Worm (Caenorhabditis elegans) whole organism, L2 larva: ENCODE measurements around the gene tra-3.

Experiments
- aly-2 ChIP-seq: fragments of 150-350 bp; optimal IDR thresholded peaks from 2 replicates; lab custom pipeline; 2014; ENCODE audit warnings: missing biosample characterization, missing genetic modification characterization
- lin-39 ChIP-seq: fragments of 150-350 bp; optimal IDR thresholded peaks from 2 replicates; lab custom pipeline; 2014; ENCODE audit warnings: missing biosample characterization, missing genetic modification reagents, missing genetic modification characterization
- mbf-1 ChIP-seq: sonication (generic microtip); optimal IDR thresholded peaks from 2 replicates; lab custom pipeline; 2017; ENCODE audit warnings: missing biosample characterization, missing genetic modification characterization
- mdl-1 ChIP-seq, 2 experiments: fragments of 150-350 bp in 1 of 2; sonication (generic microtip) in 1 of 2; optimal IDR thresholded peaks; 2 replicates each; lab custom pipeline; 2017; ENCODE audit warnings: missing biosample characterization in 2 of 2, missing genetic modification characterization in 2 of 2
- nhr-11 ChIP-seq: fragments of 150-350 bp; optimal IDR thresholded peaks from 2 replicates; lab custom pipeline; 2014; ENCODE audit warnings: missing biosample characterization, missing genetic modification characterization

DNA sequence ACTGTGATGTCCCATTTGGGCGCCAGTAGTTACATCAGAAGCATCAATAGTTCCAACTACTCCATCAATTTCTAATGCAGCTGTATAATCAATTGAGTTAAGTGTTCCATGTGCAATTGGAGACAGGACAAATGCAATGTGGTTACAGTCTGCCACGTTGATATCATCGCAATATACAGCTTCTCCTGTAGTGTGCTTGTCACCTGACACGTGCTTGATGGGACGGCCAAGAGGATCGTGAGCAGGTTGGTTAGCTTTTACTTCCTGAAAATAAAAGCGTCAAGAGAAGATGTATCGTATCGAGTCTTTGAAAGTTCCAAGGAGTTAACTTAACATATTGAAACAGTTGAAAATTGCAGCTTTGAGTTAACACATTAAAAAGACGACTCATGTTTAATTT is 35.4 kb downstream of the tra-3 start:
- TF ChIP-seq mdl-1 (tag; optimal IDR thresholded peaks at IDR 0.05; lab: Kevin White, UChicago) = no peak
- no peak for TF ChIP-seq aly-2 (tag; lab: Kevin White, UChicago)
- no peak for TF ChIP-seq lin-39
- no peak for TF ChIP-seq nhr-11 (tag; lab: Kevin White, UChicago)
- no peak for TF ChIP-seq mbf-1
